Worm (Caenorhabditis elegans) whole organism, L1 larva: Measurements from ENCODE around the gene spat-2.

Source experiments
- C04F5.9 ChIP-seq: sonication (generic microtip); optimal IDR thresholded peaks from 2 replicates; lab custom pipeline; 2016; ENCODE audit warnings: missing genetic modification characterization, missing compliant biosample characterization
- aha-1 ChIP-seq: fragments of 150-350 bp; optimal IDR thresholded peaks from 2 replicates; lab custom pipeline; 2014; ENCODE audit warnings: missing biosample characterization, missing genetic modification characterization
- ama-1 ChIP-seq: fragments of 150-350 bp; optimal IDR thresholded peaks from 2 replicates; lab custom pipeline; 2014
- ceh-63 ChIP-seq: fragments of 200-800 bp; sonication (Bioruptor generic); optimal IDR thresholded peaks from 2 replicates; lab custom pipeline; 2018; ENCODE audit warnings: mild to moderate bottlenecking, missing genetic modification characterization, missing compliant biosample characterization
- ceh-8 ChIP-seq: fragments of 200-800 bp; sonication (Bioruptor generic); optimal IDR thresholded peaks from 2 replicates; lab custom pipeline; 2018; ENCODE audit warnings: mild to moderate bottlenecking, missing genetic modification characterization, moderate library complexity, missing compliant biosample characterization
- ceh-82 ChIP-seq, 3 experiments: fragments of 150-350 bp in 1 of 3; sonication (generic microtip) in 2 of 3; optimal IDR thresholded peaks; 2 replicates each; lab custom pipeline; 2014 to 2017; ENCODE audit warnings: missing biosample characterization in 3 of 3, missing genetic modification characterization in 3 of 3
- ceh-88 ChIP-seq: fragments of 200-800 bp; sonication (Bioruptor generic); IDR thresholded peaks from 2 replicates; pipeline ENCODE4 v1.3.6; 2022; ENCODE audit warnings: missing genetic modification characterization, missing compliant biosample characterization
- ceh-90 ChIP-seq: sonication (generic microtip); optimal IDR thresholded peaks from 2 replicates; lab custom pipeline; 2016; ENCODE audit warnings: missing genetic modification characterization, missing compliant biosample characterization
- dpl-1 ChIP-seq, 3 experiments: fragments of 150-350 bp in 2 of 3; sonication (generic microtip) in 1 of 3; optimal IDR thresholded peaks; 2 replicates each; lab custom pipeline; 2014 to 2017; ENCODE audit warnings: missing biosample characterization in 3 of 3, missing genetic modification characterization in 3 of 3, missing genetic modification reagents in 3 of 3
- dsc-1 ChIP-seq: sonication (generic microtip); optimal IDR thresholded peaks from 2 replicates; lab custom pipeline; 2016; ENCODE audit warnings: mild to moderate bottlenecking, missing genetic modification characterization, missing compliant biosample characterization
- efl-1 ChIP-seq, 4 experiments: fragments of 150-350 bp; optimal IDR thresholded peaks in 3 of 4; peaks in 1 of 4; 1 replicate in 1 of 4; 2 replicates in 3 of 4; lab custom pipeline; 2014; ENCODE audit warnings: missing biosample characterization in 2 of 4, missing genetic modification characterization in 2 of 4, missing genetic modification reagents in 2 of 4
- efl-3 ChIP-seq: fragments of 200-800 bp; sonication (Bioruptor generic); optimal IDR thresholded peaks from 2 replicates; lab custom pipeline; 2018; ENCODE audit warnings: mild to moderate bottlenecking, missing genetic modification characterization, missing compliant biosample characterization
- egl-13 ChIP-seq: sonication (generic microtip); optimal IDR thresholded peaks from 2 replicates; lab custom pipeline; 2016; ENCODE audit warnings: missing genotype, missing genetic modification reagents, missing genetic modification characterization, missing compliant biosample characterization
- fkh-10 ChIP-seq: sonication (generic microtip); optimal IDR thresholded peaks from 2 replicates; lab custom pipeline; 2017; ENCODE audit warnings: missing biosample characterization, missing genetic modification reagents, missing genetic modification characterization
- fkh-8 ChIP-seq: sonication (generic microtip); optimal IDR thresholded peaks from 2 replicates; lab custom pipeline; 2016; ENCODE audit warnings: mild to moderate bottlenecking, missing genetic modification characterization, missing compliant biosample characterization
- fos-1 ChIP-seq: fragments of 150-350 bp; optimal IDR thresholded peaks from 2 replicates; lab custom pipeline; 2014; ENCODE audit warnings: missing biosample characterization, missing genetic modification characterization
- grh-1 ChIP-seq: fragments of 200-800 bp; sonication (Bioruptor generic); IDR thresholded peaks from 2 replicates; pipeline ENCODE4 v1.3.6; 2022; ENCODE audit warnings: missing genetic modification reagents, missing genetic modification characterization, missing compliant biosample characterization
- hlh-4 ChIP-seq: sonication (generic microtip); optimal IDR thresholded peaks from 2 replicates; lab custom pipeline; 2016; ENCODE audit warnings: mild to moderate bottlenecking, missing genetic modification characterization, missing compliant biosample characterization
- irx-1 ChIP-seq: sonication (generic microtip); optimal IDR thresholded peaks from 2 replicates; lab custom pipeline; 2016; ENCODE audit warnings: missing genetic modification characterization, missing compliant biosample characterization
- isw-1 ChIP-seq: fragments of 200-800 bp; sonication (Bioruptor generic); IDR thresholded peaks from 2 replicates; pipeline ENCODE4 v1.3.6; 2022; ENCODE audit warnings: missing genetic modification characterization, missing compliant biosample characterization
- lin-35 ChIP-seq, 2 experiments: fragments of 150-350 bp; optimal IDR thresholded peaks; 2 replicates each; lab custom pipeline; 2014; ENCODE audit warnings: missing biosample characterization in 2 of 2, missing genetic modification characterization in 2 of 2, missing genetic modification reagents in 2 of 2
- lir-3 ChIP-seq: sonication (generic microtip); optimal IDR thresholded peaks from 2 replicates; lab custom pipeline; 2016; ENCODE audit warnings: mild to moderate bottlenecking, missing genetic modification characterization, moderate library complexity, missing compliant biosample characterization; ENCODE audit not compliant: poor library complexity
- mab-9 ChIP-seq: fragments of 200-800 bp; sonication (Bioruptor generic); IDR thresholded peaks from 2 replicates; pipeline ENCODE4 v1.3.6; 2022; ENCODE audit warnings: missing genetic modification reagents, missing genetic modification characterization, missing compliant biosample characterization
- mep-1 ChIP-seq: fragments of 150-350 bp; optimal IDR thresholded peaks from 2 replicates; lab custom pipeline; 2014; ENCODE audit warnings: missing biosample characterization, missing genetic modification characterization
- nhr-19 ChIP-seq: fragments of 200-800 bp; sonication (Bioruptor generic); conservative IDR thresholded peaks from 2 replicates; pipeline ENCODE4 v1.3.6; 2022; ENCODE audit warnings: missing genetic modification characterization, missing compliant biosample characterization
- nhr-47 ChIP-seq: sonication (generic microtip); optimal IDR thresholded peaks from 2 replicates; lab custom pipeline; 2016; ENCODE audit warnings: mild to moderate bottlenecking, missing genetic modification characterization, moderate library complexity, missing compliant biosample characterization
- nhr-71 ChIP-seq: sonication (generic microtip); optimal IDR thresholded peaks from 2 replicates; lab custom pipeline; 2016; ENCODE audit warnings: mild to moderate bottlenecking, missing genetic modification characterization, moderate library complexity, missing compliant biosample characterization
- nhr-77 ChIP-seq: fragments of 150-350 bp; optimal IDR thresholded peaks from 2 replicates; lab custom pipeline; 2014; ENCODE audit warnings: missing biosample characterization, missing genetic modification characterization
- nhr-90 ChIP-seq: sonication (generic microtip); optimal IDR thresholded peaks from 2 replicates; lab custom pipeline; 2016; ENCODE audit warnings: mild to moderate bottlenecking, missing genetic modification characterization, missing compliant biosample characterization; ENCODE audit not compliant: poor library complexity
- pax-3 ChIP-seq: fragments of 200-800 bp; sonication (Bioruptor generic); optimal IDR thresholded peaks from 2 replicates; lab custom pipeline; 2018; ENCODE audit warnings: mild to moderate bottlenecking, missing genetic modification characterization, moderate library complexity, missing compliant biosample characterization
- pqm-1 ChIP-seq: sonication (generic microtip); optimal IDR thresholded peaks from 3 replicates; lab custom pipeline; 2017; ENCODE audit warnings: missing biosample characterization, missing genetic modification characterization
- rnt-1 ChIP-seq: sonication (generic microtip); optimal IDR thresholded peaks from 2 replicates; lab custom pipeline; 2016; ENCODE audit warnings: mild to moderate bottlenecking, missing genetic modification characterization, moderate library complexity, missing compliant biosample characterization
- skn-1 ChIP-seq: fragments of 150-350 bp; optimal IDR thresholded peaks from 2 replicates; lab custom pipeline; 2014; ENCODE audit warnings: missing biosample characterization, missing genetic modification characterization
- snu-23 ChIP-seq: sonication (generic microtip); optimal IDR thresholded peaks from 2 replicates; lab custom pipeline; 2016; ENCODE audit warnings: missing genetic modification characterization, missing compliant biosample characterization
- sox-4 ChIP-seq: sonication (generic microtip); optimal IDR thresholded peaks from 2 replicates; lab custom pipeline; 2016; ENCODE audit warnings: missing genetic modification characterization, missing compliant biosample characterization
- sup-37 ChIP-seq: fragments of 200-800 bp; sonication (Bioruptor generic); optimal IDR thresholded peaks from 2 replicates; lab custom pipeline; 2018; ENCODE audit warnings: mild to moderate bottlenecking, missing genetic modification characterization, missing compliant biosample characterization
- swsn-7 ChIP-seq: sonication (generic microtip); optimal IDR thresholded peaks from 2 replicates; lab custom pipeline; 2016; ENCODE audit warnings: missing genetic modification characterization, missing compliant biosample characterization
- tbx-2 ChIP-seq: sonication (generic microtip); optimal IDR thresholded peaks from 2 replicates; lab custom pipeline; 2016; ENCODE audit warnings: missing genetic modification characterization, missing compliant biosample characterization
- tlp-1 ChIP-seq: fragments of 150-350 bp; optimal IDR thresholded peaks from 2 replicates; lab custom pipeline; 2014; ENCODE audit warnings: missing biosample characterization, missing genetic modification characterization
- unc-30 ChIP-seq: sonication (generic microtip); optimal IDR thresholded peaks from 2 replicates; lab custom pipeline; 2017; ENCODE audit warnings: missing biosample characterization, missing genetic modification characterization
- unc-62 ChIP-seq: fragments of 150-350 bp; optimal IDR thresholded peaks from 2 replicates; lab custom pipeline; 2014; ENCODE audit warnings: missing biosample characterization, missing genetic modification reagents, missing genetic modification characterization
- unc-86 ChIP-seq: sonication (generic microtip); optimal IDR thresholded peaks from 2 replicates; lab custom pipeline; 2016; ENCODE audit warnings: missing genetic modification characterization, missing compliant biosample characterization
- vab-15 ChIP-seq: sonication (generic microtip); optimal IDR thresholded peaks from 2 replicates; lab custom pipeline; 2017; ENCODE audit warnings: missing genotype, mild to moderate bottlenecking, missing genetic modification characterization, missing compliant biosample characterization
- zip-4 ChIP-seq: fragments of 200-800 bp; sonication (Bioruptor generic); optimal IDR thresholded peaks from 2 replicates; lab custom pipeline; 2018; ENCODE audit warnings: mild to moderate bottlenecking, missing genetic modification characterization, moderate library complexity, missing compliant biosample characterization
- ztf-4 ChIP-seq: fragments of 150-350 bp; optimal IDR thresholded peaks from 2 replicates; lab custom pipeline; 2014; ENCODE audit warnings: missing biosample characterization, missing genetic modification characterization

spat-2 gene

DNA sequence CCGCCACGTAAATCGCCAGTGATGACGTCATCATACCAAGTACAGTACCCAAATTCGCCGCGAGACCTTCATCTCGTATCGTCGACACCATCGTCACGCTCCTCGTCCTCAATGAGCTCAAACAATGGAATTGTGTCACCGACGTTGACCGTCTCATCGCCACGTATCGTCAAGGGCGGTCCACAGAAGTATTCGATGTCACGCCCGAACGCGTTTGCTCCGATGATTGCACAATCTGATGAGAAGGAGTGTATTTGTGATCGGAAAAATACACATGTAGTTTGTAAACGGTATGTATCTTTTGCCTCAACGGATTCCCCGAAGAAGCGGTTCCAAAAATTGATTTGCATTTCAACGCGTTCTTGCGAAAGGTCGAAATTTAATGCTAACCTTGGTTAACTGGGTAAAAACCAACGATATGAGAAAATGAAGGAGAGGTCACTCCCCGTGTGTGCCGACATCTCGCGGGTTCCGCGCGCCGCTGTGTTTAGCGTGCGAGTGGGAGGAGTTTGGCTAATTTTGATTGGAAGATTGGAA is 53.4 kb downstream of the spat-2 start (continued):
- TF ChIP-seq nhr-77 (tag; lab: Kevin White, UChicago) (peak; percentile 51), ceh-82 (tag; optimal IDR thresholded peaks at IDR 0.05; lab: Kevin White, UChicago) (peak in 1 of 3 experiments; percentile 2), skn-1 (tag; lab: Kevin White, UChicago) (no peak), fkh-10 (GFP tag; lab: Kevin White, UChicago) (no peak), grh-1 (GFP tag; lab: Robert Waterston, UW) (peak; percentile 62), zip-4 (GFP tag; lab: Kevin White, UChicago) (peak; percentile 37), dpl-1 (GFP tag; optimal IDR thresholded peaks at IDR 0.05; lab: Kevin White, UChicago) (peak in 2 of 3 experiments; percentile 3 to 23), lin-35 (GFP tag; optimal IDR thresholded peaks at IDR 0.05; lab: Kevin White, UChicago) (peak in 1 of 2 experiments; percentile 34), lir-3 (tag; lab: Kevin White, UChicago) (no peak), hlh-4 (tag; lab: Kevin White, UChicago) (no peak)
- TF ChIP-seq, all 84 proteins: peak for 35

DNA sequence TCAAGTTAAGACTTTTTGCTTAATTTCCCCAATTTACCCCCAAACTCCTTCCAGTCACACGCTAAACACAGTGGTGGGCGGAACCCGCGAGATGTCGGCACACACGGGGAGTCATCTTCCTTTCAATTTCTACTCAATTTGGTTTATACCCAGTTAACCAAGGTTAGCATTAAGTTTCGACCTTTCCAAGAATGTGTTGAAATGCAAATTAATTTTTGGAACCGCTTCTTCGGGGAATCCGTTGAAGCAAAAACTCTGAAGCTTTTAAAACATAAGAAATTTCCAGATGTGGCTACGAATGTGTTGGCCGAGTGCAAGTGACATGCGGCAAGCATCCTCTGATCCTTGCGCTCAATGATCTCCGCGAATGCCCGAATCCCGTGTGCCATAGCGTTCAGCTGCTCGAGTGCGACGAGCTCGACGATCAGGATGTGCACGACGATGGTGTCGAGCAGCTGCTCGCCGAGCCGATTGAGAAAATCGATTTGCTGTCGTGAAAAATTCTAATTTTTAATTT is 54.2 kb downstream of the spat-2 start:
- TF ChIP-seq grh-1 (GFP tag; lab: Robert Waterston, UW) = peak; percentile 23; the same call in 1 of the 2 replicates
- peak; percentile 21 for TF ChIP-seq nhr-47
- TF ChIP-seq rnt-1 (tag; lab: Kevin White, UChicago) = peak; percentile 37
- TF ChIP-seq efl-1 (optimal IDR thresholded peaks at IDR 0.05; lab: Kevin White, UChicago) = peak in 1 of 2 experiments; percentile 13
- TF ChIP-seq efl-1 (GFP tag; optimal IDR thresholded peaks at IDR 0.05 in 1 of 2; lab: Kevin White, UChicago) = peak in 1 of 2 experiments; percentile 84
- peak; percentile 82 for TF ChIP-seq ama-1 (lab: Kevin White, UChicago)
- TF ChIP-seq fos-1 (tag; lab: Kevin White, UChicago) = no peak

DNA sequence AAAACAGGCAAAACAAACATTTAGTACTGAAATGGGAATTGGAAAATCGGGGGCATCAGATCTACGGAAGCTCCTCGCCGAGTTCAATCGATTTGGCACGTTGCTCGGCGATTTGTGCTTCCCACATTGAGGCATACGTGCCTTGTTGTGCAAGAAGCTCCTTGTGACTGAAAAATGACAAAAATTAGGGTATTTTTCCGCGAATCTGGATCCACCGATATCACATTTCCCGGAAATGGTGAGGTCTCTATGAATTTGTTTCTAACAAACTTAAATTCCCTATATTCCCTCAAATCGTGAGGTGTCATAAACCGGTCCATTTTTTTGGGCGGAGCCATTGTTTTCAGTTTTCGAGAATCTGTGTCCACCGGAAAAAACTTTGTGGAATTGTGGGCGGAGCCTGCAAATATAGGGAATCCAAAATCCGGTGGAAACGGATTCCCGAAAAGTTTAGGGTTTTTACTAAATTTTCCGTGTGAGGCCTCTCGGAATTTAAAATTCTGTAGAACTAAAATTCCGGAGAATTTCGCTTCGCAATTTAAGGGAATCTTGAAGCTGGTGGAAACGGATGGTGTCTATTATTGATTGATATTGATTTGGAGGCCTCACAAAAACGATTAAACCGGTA is 55.0 kb downstream of the spat-2 start:
- TF ChIP-seq efl-1 (optimal IDR thresholded peaks at IDR 0.05; lab: Kevin White, UChicago) (peak; percentile 59 to 60), efl-1 (GFP tag; optimal IDR thresholded peaks at IDR 0.05 in 1 of 2; lab: Kevin White, UChicago) (peak; percentile 18 to 83), ceh-63 (GFP tag; lab: Kevin White, UChicago) (peak; percentile 85), ceh-88 (GFP tag; lab: Robert Waterston, UW) (peak; percentile 69; the same call in 1 of the 2 replicates), efl-3 (GFP tag; lab: Kevin White, UChicago) (peak; percentile 77), isw-1 (GFP tag; lab: Robert Waterston, UW) (peak; percentile 73), pax-3 (tag; lab: Kevin White, UChicago) (peak; percentile 94), fkh-8 (tag; lab: Kevin White, UChicago) (peak; percentile 40), ceh-8 (GFP tag; lab: Kevin White, UChicago) (peak; percentile 79), sup-37 (GFP tag; lab: Kevin White, UChicago) (peak; percentile 20), C04F5.9 (peak; percentile 55), mep-1 (tag; lab: Kevin White, UChicago) (no peak), egl-13 (tag; lab: Kevin White, UChicago) (peak; percentile 78), unc-62 (no peak), nhr-47 (peak; percentile 83), snu-23 (GFP tag; lab: Kevin White, UChicago) (peak; percentile 52), aha-1 (tag; lab: Kevin White, UChicago) (no peak), swsn-7 (tag; lab: Kevin White, UChicago) (peak; percentile 39), pqm-1 (tag; lab: Kevin White, UChicago) (no peak), nhr-19 (GFP tag; lab: Robert Waterston, UW) (peak; percentile 51), tlp-1 (no peak), unc-30 (no peak), sox-4 (tag; lab: Kevin White, UChicago) (peak; percentile 86), rnt-1 (tag; lab: Kevin White, UChicago) (peak; percentile 61), dsc-1 (tag; lab: Kevin White, UChicago) (peak; percentile 69), tbx-2 (tag; lab: Kevin White, UChicago) (peak; percentile 79), ceh-90 (tag; lab: Kevin White, UChicago) (peak; percentile 71), vab-15 (tag; lab: Kevin White, UChicago) (peak; percentile 81), mab-9 (GFP tag; lab: Robert Waterston, UW) (peak; percentile 83), nhr-90 (tag; lab: Kevin White, UChicago) (peak; percentile 88), ztf-4 (tag; lab: Kevin White, UChicago) (no peak), nhr-71 (peak; percentile 79), unc-86 (tag; lab: Kevin White, UChicago) (peak; percentile 62), irx-1 (tag; lab: Kevin White, UChicago) (peak; percentile 45)
